Fruit fly (Drosophila melanogaster) whole organism, embryonic: Measurements from ENCODE around the gene CG42324.
A peak's percentile ranks its signal among the peaks of the same experiment; 100 is the strongest.

Experiments
- Bteb2 ChIP-seq: fragments of 200-800 bp; sonication (Bioruptor generic); optimal IDR thresholded peaks from 2 replicates; lab custom pipeline; 2016; ENCODE audit warnings: missing biosample characterization, missing genetic modification characterization
- C15 ChIP-seq: fragments of 200-800 bp; sonication (Bioruptor generic); IDR thresholded peaks from 3 replicates; pipeline ENCODE4 v1.3.6; 2022; ENCODE audit warnings: missing biosample characterization, missing genetic modification characterization
- CG10565 ChIP-seq: fragments of 200-800 bp; sonication (Bioruptor generic); optimal IDR thresholded peaks from 3 replicates; lab custom pipeline; 2016; ENCODE audit warnings: missing biosample characterization, mild to moderate bottlenecking, missing genetic modification characterization
- CG12744 ChIP-seq: fragments of 200-800 bp; sonication (Bioruptor generic); optimal IDR thresholded peaks from 2 replicates; lab custom pipeline; 2016; ENCODE audit warnings: missing biosample characterization, missing genetic modification characterization
- CG12769 ChIP-seq: fragments of 200-800 bp; sonication (Bioruptor generic); optimal IDR thresholded peaks from 2 replicates; lab custom pipeline; 2019; ENCODE audit warnings: missing biosample characterization, mild to moderate bottlenecking, missing genetic modification characterization, moderate library complexity
- CG13775 ChIP-seq: fragments of 200-800 bp; sonication (Bioruptor generic); optimal IDR thresholded peaks from 3 replicates; lab custom pipeline; 2017; ENCODE audit warnings: missing biosample characterization, mild to moderate bottlenecking, missing genetic modification characterization
- CG14014 ChIP-seq: fragments of 200-800 bp; sonication (Bioruptor generic); IDR thresholded peaks from 2 replicates; pipeline ENCODE4 v1.3.6; 2022; ENCODE audit warnings: missing biosample characterization, missing genetic modification characterization
- CG15601 ChIP-seq: fragments of 200-800 bp; sonication (Bioruptor generic); optimal IDR thresholded peaks from 3 replicates; lab custom pipeline; 2019; ENCODE audit warnings: missing biosample characterization, mild to moderate bottlenecking, missing genetic modification characterization, moderate library complexity
- CG16813 ChIP-seq: fragments of 200-800 bp; sonication (Bioruptor generic); IDR thresholded peaks from 3 replicates; pipeline ENCODE4 v1.3.6; 2022; ENCODE audit warnings: missing biosample characterization, missing genetic modification characterization; ENCODE audit not compliant: partially characterized antibody
- CG17359 ChIP-seq: fragments of 200-800 bp; sonication (Bioruptor generic); optimal IDR thresholded peaks from 3 replicates; lab custom pipeline; 2018; ENCODE audit warnings: missing biosample characterization, mild to moderate bottlenecking, missing genetic modification characterization, moderate library complexity
- CG18476 ChIP-seq: fragments of 200-800 bp; sonication (Bioruptor generic); optimal IDR thresholded peaks from 2 replicates; lab custom pipeline; 2016; ENCODE audit warnings: missing biosample characterization, mild to moderate bottlenecking, missing genetic modification characterization
- CG18599 ChIP-seq: fragments of 200-800 bp; sonication (Bioruptor generic); optimal IDR thresholded peaks from 3 replicates; lab custom pipeline; 2017; ENCODE audit warnings: missing biosample characterization, missing genetic modification characterization, mild to moderate bottlenecking, moderate library complexity, missing genetic modification reagents
- CG2199 ChIP-seq: fragments of 200-800 bp; sonication (Bioruptor generic); IDR thresholded peaks from 3 replicates; pipeline ENCODE4 v1.3.6; 2022; ENCODE audit warnings: missing biosample characterization, missing genetic modification characterization
- CG3995 ChIP-seq: fragments of 200-800 bp; sonication (Bioruptor generic); optimal IDR thresholded peaks from 3 replicates; lab custom pipeline; 2016; ENCODE audit warnings: missing biosample characterization, missing genetic modification characterization
- CG6689 ChIP-seq: fragments of 200-800 bp; sonication (Bioruptor generic); IDR thresholded peaks from 2 replicates; pipeline ENCODE4 v1.3.6; 2022; ENCODE audit warnings: missing biosample characterization, missing genetic modification characterization
- CG6854 ChIP-seq: fragments of 200-800 bp; sonication (Bioruptor generic); optimal IDR thresholded peaks from 3 replicates; lab custom pipeline; 2017; ENCODE audit warnings: missing biosample characterization, mild to moderate bottlenecking, missing genetic modification characterization
- CG7372 ChIP-seq: fragments of 200-800 bp; sonication (Bioruptor generic); IDR thresholded peaks from 2 replicates; pipeline ENCODE4 v1.3.6; 2022; ENCODE audit warnings: missing biosample characterization, missing genetic modification characterization
- CG8388 ChIP-seq: fragments of 200-800 bp; sonication (Bioruptor generic); optimal IDR thresholded peaks from 2 replicates; lab custom pipeline; 2019; ENCODE audit warnings: missing biosample characterization, mild to moderate bottlenecking, missing genetic modification characterization, moderate library complexity
- CG9609 ChIP-seq: fragments of 200-800 bp; sonication (Bioruptor generic); optimal IDR thresholded peaks from 3 replicates; lab custom pipeline; 2016; ENCODE audit warnings: missing biosample characterization, missing genetic modification characterization
- Camta ChIP-seq: fragments of 200-800 bp; sonication (Bioruptor generic); optimal IDR thresholded peaks from 2 replicates; lab custom pipeline; 2016; ENCODE audit warnings: missing biosample characterization, missing genetic modification characterization
- CrebB ChIP-seq: fragments of 200-800 bp; sonication (Bioruptor generic); optimal IDR thresholded peaks from 3 replicates; lab custom pipeline; 2018; ENCODE audit warnings: missing biosample characterization, mild to moderate bottlenecking, missing genetic modification characterization
- Dll ChIP-seq: fragments of 200-800 bp; sonication (Bioruptor generic); IDR thresholded peaks from 4 replicates; pipeline ENCODE4 v1.3.6; 2022; ENCODE audit warnings: missing biosample characterization, missing genetic modification characterization; ENCODE audit not compliant: partially characterized antibody
- Fer2 ChIP-seq: fragments of 200-800 bp; sonication (Bioruptor generic); optimal IDR thresholded peaks from 2 replicates; lab custom pipeline; 2018; ENCODE audit warnings: missing biosample characterization, mild to moderate bottlenecking, missing genetic modification characterization, moderate library complexity
- Gug ChIP-seq: fragments of 200-800 bp; sonication (Bioruptor generic); IDR thresholded peaks from 4 replicates; pipeline ENCODE4 v1.3.6; 2022; ENCODE audit warnings: missing biosample characterization, missing genetic modification characterization
- Opbp ChIP-seq: fragments of 200-800 bp; sonication (Bioruptor generic); IDR thresholded peaks from 3 replicates; pipeline ENCODE4 v1.3.6; 2022; ENCODE audit warnings: missing biosample characterization, missing genetic modification characterization; ENCODE audit not compliant: partially characterized antibody
- Rx ChIP-seq: fragments of 200-800 bp; sonication (Bioruptor generic); IDR thresholded peaks from 2 replicates; pipeline ENCODE4 v1.3.6; 2022; ENCODE audit warnings: missing biosample characterization, missing genetic modification characterization
- Side ChIP-seq: fragments of 200-800 bp; sonication (Bioruptor generic); optimal IDR thresholded peaks from 2 replicates; lab custom pipeline; 2016; ENCODE audit warnings: missing biosample characterization, missing genetic modification characterization
- Vsx1 ChIP-seq: fragments of 200-800 bp; sonication (Bioruptor generic); optimal IDR thresholded peaks from 2 replicates; lab custom pipeline; 2017; ENCODE audit warnings: missing biosample characterization, mild to moderate bottlenecking, missing genetic modification characterization, missing genetic modification reagents
- Xrp1 ChIP-seq: fragments of 200-800 bp; sonication (Bioruptor generic); IDR thresholded peaks from 2 replicates; pipeline ENCODE4 v1.3.6; 2022; ENCODE audit warnings: missing biosample characterization, missing genetic modification characterization
- ara ChIP-seq: fragments of 200-800 bp; sonication (Bioruptor generic); IDR thresholded peaks from 2 replicates; pipeline ENCODE4 v1.3.6; 2022; ENCODE audit warnings: missing biosample characterization, missing genetic modification characterization
- bbx ChIP-seq: fragments of 200-800 bp; sonication (Bioruptor generic); IDR thresholded peaks from 2 replicates; pipeline ENCODE4 v1.3.6; 2022; ENCODE audit warnings: missing biosample characterization, missing genetic modification characterization; ENCODE audit not compliant: partially characterized antibody
- cg ChIP-seq: fragments of 200-800 bp; sonication (Bioruptor generic); optimal IDR thresholded peaks from 3 replicates; lab custom pipeline; 2019; ENCODE audit warnings: missing biosample characterization, mild to moderate bottlenecking, missing genetic modification characterization, moderate library complexity
- ci ChIP-seq: fragments of 200-800 bp; sonication (Bioruptor generic); IDR thresholded peaks from 3 replicates; pipeline ENCODE4 v1.3.6; 2022; ENCODE audit warnings: missing biosample characterization, missing genetic modification characterization
- crc ChIP-seq: fragments of 200-800 bp; sonication (Bioruptor generic); optimal IDR thresholded peaks from 2 replicates; lab custom pipeline; 2016; ENCODE audit warnings: missing biosample characterization, missing genetic modification characterization
- dmrt11E ChIP-seq: fragments of 200-800 bp; sonication (Bioruptor generic); optimal IDR thresholded peaks from 3 replicates; lab custom pipeline; 2018; ENCODE audit warnings: missing biosample characterization, mild to moderate bottlenecking, missing genetic modification characterization, moderate library complexity
- eve ChIP-seq, 2 experiments: fragments of >200 bp; optimal IDR thresholded peaks; 2 replicates each; lab custom pipeline; 2017; ENCODE audit warnings: missing biosample characterization in 2 of 2, missing genetic modification characterization in 2 of 2
- jumu ChIP-seq: fragments of 200-800 bp; sonication (Bioruptor generic); optimal IDR thresholded peaks from 3 replicates; lab custom pipeline; 2016; ENCODE audit warnings: missing biosample characterization, missing genetic modification characterization
- kah ChIP-seq: fragments of 200-800 bp; sonication (Bioruptor generic); optimal IDR thresholded peaks from 2 replicates; lab custom pipeline; 2018; ENCODE audit warnings: missing biosample characterization, mild to moderate bottlenecking, missing genetic modification characterization
- lbe ChIP-seq: fragments of 200-800 bp; sonication (Bioruptor generic); optimal IDR thresholded peaks from 2 replicates; lab custom pipeline; 2016; ENCODE audit warnings: missing biosample characterization, mild to moderate bottlenecking, missing genetic modification characterization
- mirr ChIP-seq: fragments of 200-800 bp; sonication (Bioruptor generic); optimal IDR thresholded peaks from 3 replicates; lab custom pipeline; 2018; ENCODE audit warnings: missing biosample characterization, mild to moderate bottlenecking, missing genetic modification characterization
- nerfin-2 ChIP-seq: fragments of 200-800 bp; sonication (Bioruptor generic); IDR thresholded peaks from 2 replicates; pipeline ENCODE4 v1.3.6; 2022; ENCODE audit warnings: missing biosample characterization, missing genetic modification characterization; ENCODE audit not compliant: partially characterized antibody
- pan ChIP-seq, 4 experiments: fragments of >200 bp in 3 of 4; fragments of 200-800 bp in 1 of 4; sonication (Bioruptor generic) in 1 of 4; optimal IDR thresholded peaks in 3 of 4; IDR thresholded peaks in 1 of 4; 2 replicates each; pipeline versions ENCODE4 v1.3.6 to Lab custom; 2017 to 2022; ENCODE audit warnings: missing biosample characterization in 2 of 4, missing genetic modification characterization in 2 of 4, mixed read lengths in 1 of 4
- ranshi ChIP-seq: fragments of 200-800 bp; sonication (Bioruptor generic); IDR thresholded peaks from 2 replicates; pipeline ENCODE4 v1.3.6; 2022; ENCODE audit warnings: missing biosample characterization, missing genetic modification characterization
- sima ChIP-seq: fragments of 200-800 bp; sonication (Bioruptor generic); optimal IDR thresholded peaks from 2 replicates; lab custom pipeline; 2016; ENCODE audit warnings: missing biosample characterization, missing genetic modification characterization
- so ChIP-seq: fragments of 200-800 bp; sonication (Bioruptor generic); IDR thresholded peaks from 3 replicates; pipeline ENCODE4 v1.3.6; 2022; ENCODE audit warnings: missing biosample characterization, missing genetic modification characterization
- sr ChIP-seq: fragments of 200-800 bp; sonication (Bioruptor generic); IDR thresholded peaks from 3 replicates; pipeline ENCODE4 v1.3.6; 2022; ENCODE audit warnings: missing biosample characterization, missing genetic modification characterization
- wek ChIP-seq: fragments of 200-800 bp; sonication (Bioruptor generic); optimal IDR thresholded peaks from 3 replicates; lab custom pipeline; 2018; ENCODE audit warnings: missing biosample characterization, mild to moderate bottlenecking, missing genetic modification characterization, moderate library complexity

Gene CG42324

DNA sequence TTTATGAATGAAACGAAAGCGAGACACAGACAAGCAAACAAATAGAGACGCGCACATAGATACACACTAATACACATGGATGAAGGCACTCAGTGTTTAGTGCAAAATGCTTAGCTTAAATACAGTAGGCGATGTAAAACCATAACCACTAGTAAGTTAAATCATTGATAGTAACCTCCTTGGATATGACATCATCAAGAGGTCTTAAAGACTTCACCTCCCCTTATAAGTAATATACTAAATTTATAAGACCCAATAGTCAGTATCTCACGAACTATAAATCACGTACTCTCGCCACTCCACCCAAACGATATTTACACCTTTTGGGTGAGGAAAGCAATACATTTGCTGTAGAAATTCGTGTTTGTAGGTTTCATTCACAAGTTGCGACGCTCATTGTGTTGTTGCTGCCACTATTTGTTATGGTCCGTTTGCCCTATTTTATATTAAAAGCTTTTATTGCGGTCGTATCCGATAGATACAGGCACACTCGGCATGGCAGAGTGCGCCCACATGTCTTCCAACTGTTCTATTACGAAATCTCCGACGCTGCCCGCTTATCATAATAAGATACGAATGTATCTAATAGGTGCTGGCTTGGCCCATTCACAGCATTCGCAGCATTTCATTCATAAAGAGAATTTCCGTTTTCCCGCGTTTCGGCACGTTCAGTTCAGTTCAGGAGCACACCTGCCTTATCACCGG lies 34.4 kb upstream of the CG42324 start:
- TF ChIP-seq CG18599 (GFP tag; lab: Kevin White, UChicago) (no peak), Dll (GFP tag; lab: Robert Waterston, UW) (0 out of 4 replicates have a peak, but pooled peaks have one; percentile 25), CG2199 (GFP tag; lab: Robert Waterston, UW) (peak; percentile 77; the same call in 2 of the 3 replicates), lbe (GFP tag; lab: Kevin White, UChicago) (no peak), cg (GFP tag; lab: Kevin White, UChicago) (peak; percentile 50), CG12769 (tag; lab: Kevin White, UChicago) (peak; percentile 15), eve (GFP tag; optimal IDR thresholded peaks at IDR 0.05; lab: Kevin White, UChicago) (peak in 1 of 2 experiments; percentile 25), nerfin-2 (GFP tag; lab: Robert Waterston, UW) (no peak), sr (peak; percentile 65; the same call in 1 of the 3 replicates)

DNA sequence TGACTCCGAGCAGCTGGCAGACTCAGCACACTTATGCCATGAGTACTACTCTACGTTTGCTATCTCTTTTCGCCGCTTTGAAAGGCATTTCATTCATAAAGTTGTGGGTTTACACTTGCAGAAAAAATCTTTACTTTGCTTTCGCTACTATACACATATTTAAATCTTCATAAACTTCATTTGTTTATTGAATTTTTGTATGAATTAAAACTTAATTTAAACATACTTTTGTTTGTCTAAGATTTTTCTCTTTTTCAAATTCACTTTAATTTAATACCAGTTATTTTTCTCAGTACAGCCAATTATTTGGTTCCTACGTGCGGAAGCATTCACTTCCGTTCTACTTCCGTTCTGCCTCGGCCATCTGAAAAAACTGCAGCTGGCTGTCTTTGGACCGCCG lies 33.8 kb upstream of the CG42324 start:
- TF ChIP-seq Vsx1 (GFP tag; lab: Kevin White, UChicago) (peak; percentile 42), CG16813 (GFP tag; lab: Robert Waterston, UW) (no peak), CG15601 (tag; lab: Kevin White, UChicago) (peak; percentile 72), CG8388 (peak; percentile 80), so (GFP tag; lab: Robert Waterston, UW) (peak; percentile 11; the same call in 1 of the 3 replicates), mirr (GFP tag; lab: Kevin White, UChicago) (no peak), CG18476 (GFP tag; lab: Kevin White, UChicago) (peak; percentile 26), Xrp1 (peak; percentile 88), CG9609 (GFP tag; lab: Kevin White, UChicago) (no peak), ci (GFP tag; lab: Robert Waterston, UW) (peak; percentile 34; the same call in 1 of the 3 replicates), pan (optimal IDR thresholded peaks at IDR 0.05; lab: Kevin White, UChicago) (no peak), pan (GFP tag; optimal IDR thresholded peaks at IDR 0.05 in 1 of 2, IDR thresholded peaks at IDR 0.05 in 1 of 2) (peak in 1 of 2 experiments; percentile 79), CG13775 (peak; percentile 65), CG12744 (GFP tag; lab: Kevin White, UChicago) (peak; percentile 21), Side (peak; percentile 33), CG7372 (no peak), sima (GFP tag; lab: Kevin White, UChicago) (no peak), jumu (GFP tag; lab: Kevin White, UChicago) (peak; percentile 45), Gug (no peak), CG10565 (no peak), CG3995 (GFP tag; lab: Kevin White, UChicago) (no peak), wek (GFP tag; lab: Kevin White, UChicago) (no peak), kah (GFP tag; lab: Kevin White, UChicago) (peak; percentile 29), Bteb2 (GFP tag; lab: Kevin White, UChicago) (no peak), ranshi (GFP tag; lab: Robert Waterston, UW) (peak; percentile 60), CG2199 (GFP tag; lab: Robert Waterston, UW) (no peak), C15 (GFP tag; lab: Robert Waterston, UW) (no peak), ara (GFP tag; lab: Robert Waterston, UW) (peak; percentile 60), CG6854 (GFP tag; lab: Kevin White, UChicago) (no peak), CG14014 (GFP tag; lab: Robert Waterston, UW) (no peak), Opbp (GFP tag; lab: Robert Waterston, UW) (no peak), Rx (GFP tag; lab: Robert Waterston, UW) (no peak), crc (GFP tag; lab: Kevin White, UChicago) (no peak), CG17359 (tag; lab: Kevin White, UChicago) (peak; percentile 70), CG6689 (GFP tag; lab: Robert Waterston, UW) (peak; percentile 75), bbx (GFP tag; lab: Robert Waterston, UW) (no peak), Fer2 (no peak), dmrt11E (peak; percentile 88), Camta (peak; percentile 58), CrebB (tag; lab: Kevin White, UChicago) (peak; percentile 10)
